Worm (Caenorhabditis elegans): ENCODE data around the gene B0563.10.
A peak's percentile ranks its signal among the peaks of the same experiment; 100 is the strongest.
"Not testable (repeated sequence)": the region's sequence is repeated elsewhere in the genome, so short reads cannot be mapped to it uniquely, and the experiment has no call there.

Gene B0563.10

DNA sequence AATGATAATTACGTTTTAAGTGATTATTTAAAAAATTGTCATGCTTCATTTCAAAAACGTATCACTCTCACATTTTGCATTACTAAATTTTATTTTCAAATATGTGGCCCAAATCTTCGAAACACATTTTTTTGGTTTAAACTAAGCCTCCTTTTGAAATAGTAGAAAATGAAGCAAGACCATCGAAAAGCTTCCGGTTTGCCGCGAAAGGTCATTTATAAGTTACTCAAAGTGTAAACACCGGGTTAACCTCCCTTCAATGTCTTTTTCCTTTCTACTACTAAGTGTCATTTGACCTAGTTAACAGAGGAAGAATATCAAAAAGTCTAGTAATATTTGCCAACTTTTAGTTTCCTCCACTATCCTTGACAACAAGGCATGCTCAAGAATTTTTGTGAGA is 39.7 kb upstream of the B0563.10 start:
- TF ChIP-seq unc-62 (GFP tag; optimal IDR thresholded peaks at IDR 0.05 in 1 of 2): peak in 1 of 2 experiments; percentile 93
- no peak for TF ChIP-seq unc-62 (tag; optimal IDR thresholded peaks at IDR 0.05)
- TF ChIP-seq mdl-1 (tag; optimal IDR thresholded peaks at IDR 0.05): no peak
- no peak for TF ChIP-seq cey-2 (tag; optimal IDR thresholded peaks at IDR 0.05; ENCODE audit: borderline replicate concordance, insufficient read depth)

DNA sequence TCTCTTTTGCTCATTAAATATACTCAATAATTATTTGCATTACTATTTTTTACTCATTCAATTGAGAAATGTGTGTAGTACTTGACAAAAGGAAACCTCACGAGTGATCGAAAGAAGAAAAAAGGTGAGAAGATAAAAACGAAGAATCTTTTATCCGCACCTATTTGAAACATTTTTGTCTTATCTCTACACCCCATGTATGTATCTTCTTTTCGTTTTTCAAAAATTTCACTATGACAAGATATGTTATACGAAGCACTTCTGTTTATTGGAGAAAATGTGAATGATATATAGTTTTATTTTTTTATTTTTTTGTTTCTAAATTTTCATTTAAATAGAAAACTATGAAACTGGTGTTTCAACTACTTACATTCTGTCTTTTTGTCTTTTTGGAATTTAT is 37.9 kb upstream of the B0563.10 start:
- TF ChIP-seq lim-7 (GFP tag; IDR thresholded peaks at IDR 0.05): no peak
- no peak for TF ChIP-seq hif-1 (tag; optimal IDR thresholded peaks at IDR 0.05)
- TF ChIP-seq unc-62 (GFP tag; optimal IDR thresholded peaks at IDR 0.05 in 1 of 2): peak in 1 of 2 experiments; percentile 53
- no peak for TF ChIP-seq unc-62 (tag; optimal IDR thresholded peaks at IDR 0.05)

DNA sequence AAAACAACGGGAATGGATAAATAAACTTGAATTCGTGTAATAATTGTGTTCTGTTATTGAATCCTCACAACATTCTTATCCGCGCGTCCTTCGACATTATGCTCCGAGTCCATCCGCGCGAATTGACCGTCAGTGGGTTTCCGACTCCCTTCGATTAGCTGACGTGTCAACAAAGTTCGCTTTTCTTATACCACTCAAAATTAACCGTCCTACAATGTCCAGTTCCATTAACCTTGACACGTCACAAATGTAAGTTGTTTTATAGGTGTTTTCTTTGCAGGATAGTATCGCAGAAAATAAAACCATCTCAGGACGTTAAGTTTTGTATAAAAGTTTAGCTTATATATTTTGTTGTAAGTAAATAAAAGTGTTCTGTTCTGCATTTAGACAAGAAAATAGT is 36.4 kb upstream of the B0563.10 start, which contains the start of gene crb-3:
Gene crb-3, plus strand, starts transcription at position 301 of the 400 bp plus-strand sequence.
- not testable (repeated sequence) for TF ChIP-seq madf-5 (GFP tag; IDR thresholded peaks at IDR 0.05); aha-1 (tag); zfp-3 (GFP tag; conservative IDR thresholded peaks at IDR 0.05)

DNA sequence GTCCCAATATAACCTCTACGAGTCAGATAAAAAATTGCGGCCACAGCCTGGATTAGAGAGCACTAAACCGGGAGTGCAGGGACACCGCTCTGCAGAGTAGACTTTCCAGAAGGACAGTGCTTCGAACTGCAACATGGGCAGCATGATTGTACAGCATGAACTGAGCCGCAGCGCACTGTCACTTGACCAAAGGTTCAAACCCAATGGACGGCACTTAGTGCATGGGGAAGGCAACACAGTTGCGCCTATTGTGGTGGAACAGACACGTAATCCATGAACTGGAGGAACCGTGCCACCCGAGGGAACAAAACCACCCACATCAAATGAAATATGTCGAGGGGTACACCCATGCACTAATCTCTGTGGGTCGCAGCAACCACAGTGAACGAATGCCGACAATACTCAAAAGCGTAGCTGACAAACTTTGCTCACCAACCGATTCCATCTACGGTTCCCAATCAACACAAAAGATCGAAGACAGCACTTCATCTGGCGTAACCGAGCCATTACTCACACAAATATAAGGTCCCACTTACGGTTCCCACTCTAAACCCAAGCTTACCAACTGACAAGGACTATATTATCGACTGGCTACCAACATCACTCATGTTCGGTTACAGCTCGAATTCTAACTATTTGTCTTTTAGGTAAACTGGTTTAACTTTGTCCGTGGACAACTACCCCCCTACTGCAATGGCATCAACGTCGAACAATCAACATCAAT is 28.5 kb upstream of the B0563.10 start:
- peak in 1 of 2 experiments; percentile 77 for TF ChIP-seq unc-62 (GFP tag; optimal IDR thresholded peaks at IDR 0.05 in 1 of 2)
- TF ChIP-seq unc-62 (tag; optimal IDR thresholded peaks at IDR 0.05): no peak
- peak; percentile 96 for TF ChIP-seq aha-1 (tag)
- no peak for TF ChIP-seq spr-1 (tag; optimal IDR thresholded peaks at IDR 0.05)

DNA sequence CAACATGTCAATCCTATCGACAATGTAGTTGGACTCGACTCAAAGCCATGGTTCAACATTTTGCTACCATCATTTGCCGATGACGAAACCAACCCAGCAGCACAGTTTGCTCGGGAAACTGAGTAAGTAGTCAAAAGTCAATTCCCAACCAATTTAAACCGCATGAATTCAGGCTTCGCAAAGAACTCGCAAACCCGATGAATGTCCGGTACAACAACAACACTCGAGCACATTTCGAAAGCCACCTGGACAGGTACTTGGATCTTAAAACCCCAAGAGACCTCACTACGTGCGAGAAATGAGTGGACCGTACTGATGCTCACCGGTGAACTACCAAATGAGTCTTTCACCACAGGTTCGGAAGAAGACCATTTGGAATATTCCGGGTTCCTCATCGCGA is 27.0 kb upstream of the B0563.10 start:
- TF ChIP-seq Y48G9A.11 (GFP tag; IDR thresholded peaks at IDR 0.05): no peak
- TF ChIP-seq nhr-76 (tag; optimal IDR thresholded peaks at IDR 0.05): no peak
- TF ChIP-seq pha-4 (GFP tag; IDR thresholded peaks at IDR 0.05): no peak
- no peak for TF ChIP-seq pha-4 (tag; optimal IDR thresholded peaks at IDR 0.05)
- no peak for TF ChIP-seq T20F7.1 (GFP tag; optimal IDR thresholded peaks at IDR 0.05)
- no peak for TF ChIP-seq lin-13 (GFP tag; optimal IDR thresholded peaks at IDR 0.05)
- TF ChIP-seq fos-1 (tag; optimal IDR thresholded peaks at IDR 0.05): no peak
- no peak for TF ChIP-seq mep-1 (tag; optimal IDR thresholded peaks at IDR 0.05)
- TF ChIP-seq unc-62 (GFP tag; optimal IDR thresholded peaks at IDR 0.05 in 1 of 2): peak in 1 of 2 experiments; percentile 70
- TF ChIP-seq unc-62 (tag; optimal IDR thresholded peaks at IDR 0.05): no peak
- TF ChIP-seq ZK546.5 (tag; optimal IDR thresholded peaks at IDR 0.05): no peak
- TF ChIP-seq unc-130 (GFP tag; optimal IDR thresholded peaks at IDR 0.05): no peak
- peak; percentile 93 for TF ChIP-seq aha-1 (tag)

DNA sequence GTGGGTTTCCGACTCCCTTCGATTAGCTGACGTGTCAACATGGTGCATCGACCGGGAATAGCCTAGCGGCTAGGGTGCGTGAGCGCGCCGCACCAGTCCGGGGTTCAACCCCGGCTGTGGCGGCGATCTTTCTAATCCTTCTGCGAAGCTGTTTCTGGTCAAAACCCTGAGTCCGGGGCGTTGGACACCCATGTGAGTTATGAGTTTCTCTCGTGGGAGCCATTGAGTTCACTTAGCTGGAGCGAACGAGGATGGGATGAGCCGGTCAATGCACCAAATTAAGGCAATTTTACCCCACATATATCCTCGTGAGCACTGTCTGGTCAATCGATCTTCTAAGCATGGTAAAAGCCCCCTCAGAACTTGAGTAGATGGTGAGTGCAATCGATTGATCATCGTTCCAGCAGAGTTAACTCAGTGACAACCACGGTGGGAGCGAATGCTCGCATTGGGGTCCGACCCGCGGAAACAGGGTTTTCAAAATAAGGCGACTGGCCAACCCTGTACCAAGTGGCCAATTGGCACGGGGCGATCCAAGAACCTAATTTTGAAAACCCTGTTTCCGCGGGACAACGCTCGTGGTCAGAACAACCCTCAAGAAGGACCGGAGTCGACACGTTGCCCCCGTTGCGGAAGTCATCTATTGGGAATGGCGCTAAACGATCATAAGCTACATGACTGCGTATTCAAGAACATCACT is 24.9 kb upstream of the B0563.10 start, which contains the start of gene Y81B9A.1:
Gene Y81B9A.1, plus strand, starts transcription at position 650 of the 700 bp plus-strand sequence.
- TF ChIP-seq snpc-1.2 (GFP tag; IDR thresholded peaks at IDR 0.05) (peak; percentile 43; the same call in 1 of the 2 replicates), lim-7 (GFP tag; IDR thresholded peaks at IDR 0.05) (0 out of 2 replicates have a peak, but pooled peaks have one; percentile 15), ceh-44 (GFP tag; IDR thresholded peaks at IDR 0.05) (peak; percentile 76), hif-1 (tag; optimal IDR thresholded peaks at IDR 0.05) (no peak), skn-1 (tag; optimal IDR thresholded peaks at IDR 0.05) (no peak), Y48G9A.11 (GFP tag; IDR thresholded peaks at IDR 0.05) (0 out of 2 replicates have a peak, but pooled peaks have one; percentile 12), set-16 (GFP tag; IDR thresholded peaks at IDR 0.05) (peak; percentile 84)

DNA sequence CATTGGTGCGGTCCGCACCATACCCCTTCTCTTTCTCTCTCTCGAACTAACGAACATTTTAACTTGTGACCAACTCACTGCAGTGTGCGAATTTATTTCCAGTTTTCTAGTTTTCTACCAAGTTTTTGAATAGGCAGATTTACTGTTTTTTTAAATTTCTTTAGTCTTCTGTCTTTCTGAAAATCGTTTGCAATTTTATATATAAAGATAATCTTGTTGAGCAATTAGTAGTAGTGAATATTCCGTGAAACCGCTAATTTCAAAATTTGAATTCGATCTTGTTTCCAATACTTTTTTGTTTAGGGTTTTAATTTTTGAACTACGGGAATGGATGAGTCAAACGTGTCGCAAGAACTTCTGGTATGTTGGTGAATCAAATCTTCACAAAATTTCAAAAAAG is 16.8 kb upstream of the B0563.10 start, which contains the start of gene Y81B9A.2:
Gene Y81B9A.2, plus strand, starts transcription at position 301 of the 400 bp plus-strand sequence.
- no peak for TF ChIP-seq arid-1 (GFP tag; conservative IDR thresholded peaks at IDR 0.05)

Data from whole organism, L4 larva.